Comparison of ENCODE assay signal across 1 fruit fly cellular context in the genomic region with DNA sequence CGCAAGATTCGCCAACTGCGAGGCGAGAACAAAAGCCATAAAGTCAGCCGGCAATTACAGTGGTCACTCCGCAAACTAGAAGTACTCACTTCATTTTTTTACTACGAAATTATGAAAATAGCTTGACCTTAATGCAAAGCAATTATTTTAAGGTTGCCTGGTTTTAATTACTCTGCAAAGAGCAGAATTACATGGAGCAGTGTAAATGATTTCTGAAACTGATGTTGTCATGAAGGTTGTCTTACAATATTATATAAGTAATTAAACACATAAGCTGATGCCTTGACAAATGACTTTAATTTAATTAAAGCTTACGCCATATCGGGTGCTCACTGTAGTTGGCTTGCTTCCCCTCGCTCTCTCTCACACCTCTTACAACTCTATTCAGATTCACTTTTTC.
TF ChIP-seq lines count a peak whose summit lies in the region.

No protein-coding gene starts in this region.

TF ChIP-seq in whole organism, embryonic, 481 proteins besides CTCF, POLR2A, EP300 and RAD21 (continued from another document and continues in another):
- TF ChIP-seq Abd-B (GFP tag; optimal IDR thresholded peaks at IDR 0.05; lab: Kevin White, UChicago), result peak; percentile 41
- TF ChIP-seq sna (GFP tag; IDR thresholded peaks at IDR 0.05; lab: Robert Waterston, UW; ENCODE audit: partially characterized antibody), result no peak
- TF ChIP-seq Med (GFP tag; lab: Kevin White, UChicago), result peak; percentile 86
- no peak for TF ChIP-seq CG4360 (GFP tag; IDR thresholded peaks at IDR 0.05; lab: Robert Waterston, UW)
- TF ChIP-seq cas (GFP tag; IDR thresholded peaks at IDR 0.05; lab: Robert Waterston, UW), result no peak
- no peak for TF ChIP-seq CG31365 (tag; optimal IDR thresholded peaks at IDR 0.05; lab: Kevin White, UChicago)
- no peak for TF ChIP-seq HLHmδ (GFP tag; optimal IDR thresholded peaks at IDR 0.05; lab: Kevin White, UChicago)
- TF ChIP-seq CG14441 (GFP tag; IDR thresholded peaks at IDR 0.05; lab: Robert Waterston, UW), result 0 out of 2 replicates have a peak, but pooled peaks have one; percentile 18
- no peak for TF ChIP-seq Tbp (GFP tag; optimal IDR thresholded peaks at IDR 0.05; lab: Kevin White, UChicago)
- TF ChIP-seq CG34422 (GFP tag; IDR thresholded peaks at IDR 0.05; lab: Robert Waterston, UW), result no peak
- TF ChIP-seq CG2712 (tag; optimal IDR thresholded peaks at IDR 0.05; lab: Kevin White, UChicago), result peak; percentile 42
- no peak for TF ChIP-seq disco-r (GFP tag; optimal IDR thresholded peaks at IDR 0.05; lab: Kevin White, UChicago)
- peak; percentile 26 for TF ChIP-seq fd96Cb (tag; optimal IDR thresholded peaks at IDR 0.05; lab: Kevin White, UChicago)
- no peak for TF ChIP-seq CG7271 (tag; optimal IDR thresholded peaks at IDR 0.05; lab: Kevin White, UChicago)
- TF ChIP-seq maf-S (GFP tag; optimal IDR thresholded peaks at IDR 0.05; lab: Kevin White, UChicago), result peak; percentile 21
- TF ChIP-seq vfl (GFP tag; optimal IDR thresholded peaks at IDR 0.05; lab: Kevin White, UChicago), result peak; percentile 24
- TF ChIP-seq CG11456 (GFP tag; IDR thresholded peaks at IDR 0.05; lab: Robert Waterston, UW), result no peak
- TF ChIP-seq CG1603 (tag; optimal IDR thresholded peaks at IDR 0.05; lab: Kevin White, UChicago), result peak; percentile 18
- no peak for TF ChIP-seq CG8765 (GFP tag; IDR thresholded peaks at IDR 0.05; lab: Robert Waterston, UW)
- no peak for TF ChIP-seq CG2202 (tag; optimal IDR thresholded peaks at IDR 0.05; lab: Kevin White, UChicago)
- TF ChIP-seq D19A (tag; optimal IDR thresholded peaks at IDR 0.05; lab: Kevin White, UChicago), result peak; percentile 17
- peak; percentile 11 for TF ChIP-seq CG18011 (GFP tag; optimal IDR thresholded peaks at IDR 0.05; lab: Kevin White, UChicago)
- no peak for TF ChIP-seq sqz (GFP tag; optimal IDR thresholded peaks at IDR 0.05; lab: Kevin White, UChicago)
- 0 out of 3 replicates have a peak, but pooled peaks have one; percentile 21 for TF ChIP-seq croc (GFP tag; conservative IDR thresholded peaks at IDR 0.05; lab: Robert Waterston, UW)
- TF ChIP-seq CG9932 (GFP tag; IDR thresholded peaks at IDR 0.05; lab: Robert Waterston, UW), result peak; percentile 64
- peak; percentile 68 for TF ChIP-seq row (GFP tag; IDR thresholded peaks at IDR 0.05; lab: Robert Waterston, UW)
- peak; percentile 22; the same call in 2 of the 3 replicates for TF ChIP-seq tgo (GFP tag; IDR thresholded peaks at IDR 0.05; lab: Robert Waterston, UW)
- TF ChIP-seq sd (tag; optimal IDR thresholded peaks at IDR 0.05; lab: Kevin White, UChicago), result no peak
- TF ChIP-seq slou (GFP tag; optimal IDR thresholded peaks at IDR 0.05; lab: Kevin White, UChicago), result peak; percentile 18
- TF ChIP-seq CG9609 (GFP tag; optimal IDR thresholded peaks at IDR 0.05; lab: Kevin White, UChicago), result peak; percentile 23
- no peak for TF ChIP-seq en (GFP tag; optimal IDR thresholded peaks at IDR 0.05; lab: Kevin White, UChicago)
- TF ChIP-seq chm (GFP tag; IDR thresholded peaks at IDR 0.05; lab: Robert Waterston, UW), result no peak
- TF ChIP-seq CG13296 (GFP tag; optimal IDR thresholded peaks at IDR 0.05; lab: Kevin White, UChicago), result peak; percentile 66
- no peak for TF ChIP-seq CG34224 (GFP tag; IDR thresholded peaks at IDR 0.05; lab: Robert Waterston, UW; ENCODE audit: partially characterized antibody)
- no peak for TF ChIP-seq CG13894 (tag; optimal IDR thresholded peaks at IDR 0.05; lab: Kevin White, UChicago)
- TF ChIP-seq aop (GFP tag; IDR thresholded peaks at IDR 0.05; lab: Robert Waterston, UW), result no peak
- peak; percentile 35 for TF ChIP-seq gsb (GFP tag; IDR thresholded peaks at IDR 0.05; lab: Robert Waterston, UW)
- TF ChIP-seq Sin3A (optimal IDR thresholded peaks at IDR 0.05; lab: Kevin White, UChicago), result no peak
- TF ChIP-seq CG15601 (tag; optimal IDR thresholded peaks at IDR 0.05; lab: Kevin White, UChicago), result no peak
- peak; percentile 17 for TF ChIP-seq CG4424 (GFP tag; optimal IDR thresholded peaks at IDR 0.05; lab: Kevin White, UChicago)
- TF ChIP-seq CG17361 (GFP tag; IDR thresholded peaks at IDR 0.05; lab: Robert Waterston, UW), result peak; percentile 53; the same call in 1 of the 3 replicates
- TF ChIP-seq CG7963 (GFP tag; IDR thresholded peaks at IDR 0.05; lab: Robert Waterston, UW; ENCODE audit: partially characterized antibody), result no peak
- peak; percentile 68 for TF ChIP-seq bcd (GFP tag; optimal IDR thresholded peaks at IDR 0.05; lab: Kevin White, UChicago)
- TF ChIP-seq CG2889 (GFP tag; IDR thresholded peaks at IDR 0.05; lab: Robert Waterston, UW), result no peak
- TF ChIP-seq CG6689 (GFP tag; IDR thresholded peaks at IDR 0.05; lab: Robert Waterston, UW), result peak; percentile 41
- no peak for TF ChIP-seq CG6683 (GFP tag; optimal IDR thresholded peaks at IDR 0.05; lab: Kevin White, UChicago)
- TF ChIP-seq ttk (GFP tag; IDR thresholded peaks at IDR 0.05; lab: Robert Waterston, UW), result no peak
- TF ChIP-seq CG2199 (GFP tag; IDR thresholded peaks at IDR 0.05; lab: Robert Waterston, UW), result no peak
- no peak for TF ChIP-seq fru (optimal IDR thresholded peaks at IDR 0.05; lab: Kevin White, UChicago)
- peak; percentile 26 for TF ChIP-seq crc (GFP tag; optimal IDR thresholded peaks at IDR 0.05; lab: Kevin White, UChicago)
- peak; percentile 19 for TF ChIP-seq Atf-2 (GFP tag; optimal IDR thresholded peaks at IDR 0.05; lab: Kevin White, UChicago)
- TF ChIP-seq tio (GFP tag; optimal IDR thresholded peaks at IDR 0.05; lab: Kevin White, UChicago), result peak; percentile 56
- peak; percentile 14; the same call in 1 of the 2 replicates for TF ChIP-seq CG7372 (GFP tag; IDR thresholded peaks at IDR 0.05; lab: Robert Waterston, UW)
- no peak for TF ChIP-seq CG8478 (optimal IDR thresholded peaks at IDR 0.05; lab: Kevin White, UChicago)
- TF ChIP-seq ind (GFP tag; optimal IDR thresholded peaks at IDR 0.05; lab: Kevin White, UChicago), result peak; percentile 40
- TF ChIP-seq Hr39 (optimal IDR thresholded peaks at IDR 0.05; lab: Kevin White, UChicago), result no peak
- peak; percentile 2 for TF ChIP-seq gcm2 (GFP tag; optimal IDR thresholded peaks at IDR 0.05; lab: Kevin White, UChicago)
- no peak for TF ChIP-seq amos (GFP tag; IDR thresholded peaks at IDR 0.05; lab: Robert Waterston, UW; ENCODE audit: partially characterized antibody)
- no peak for TF ChIP-seq Scr (GFP tag; IDR thresholded peaks at IDR 0.05; lab: Robert Waterston, UW; ENCODE audit: partially characterized antibody)
- TF ChIP-seq CG12071 (GFP tag; optimal IDR thresholded peaks at IDR 0.05; lab: Kevin White, UChicago), result peak; percentile 6
- TF ChIP-seq grau (tag; optimal IDR thresholded peaks at IDR 0.05; lab: Kevin White, UChicago), result peak; percentile 89
- TF ChIP-seq Usf (GFP tag; optimal IDR thresholded peaks at IDR 0.05; lab: Kevin White, UChicago), result peak; percentile 43
- no peak for TF ChIP-seq oc (tag; optimal IDR thresholded peaks at IDR 0.05; lab: Kevin White, UChicago)
- TF ChIP-seq Dek (tag; optimal IDR thresholded peaks at IDR 0.05; lab: Kevin White, UChicago), result peak; percentile 12
- TF ChIP-seq CG18599 (GFP tag; optimal IDR thresholded peaks at IDR 0.05; lab: Kevin White, UChicago), result peak; percentile 76
- peak; percentile 31 for TF ChIP-seq Xbp1 (GFP tag; optimal IDR thresholded peaks at IDR 0.05; lab: Kevin White, UChicago)
- TF ChIP-seq CG30403 (GFP tag; optimal IDR thresholded peaks at IDR 0.05; lab: Kevin White, UChicago), result peak; percentile 58
- TF ChIP-seq CG4328 (GFP tag; optimal IDR thresholded peaks at IDR 0.05; lab: Kevin White, UChicago), result no peak
- peak; percentile 50 for TF ChIP-seq CG10209 (GFP tag; optimal IDR thresholded peaks at IDR 0.05; lab: Kevin White, UChicago)
- peak; percentile 50 for TF ChIP-seq BtbVII (GFP tag; optimal IDR thresholded peaks at IDR 0.05; lab: Kevin White, UChicago)
- no peak for TF ChIP-seq tup (GFP tag; optimal IDR thresholded peaks at IDR 0.05; lab: Kevin White, UChicago)
- peak; percentile 49 for TF ChIP-seq CG13775 (GFP tag; optimal IDR thresholded peaks at IDR 0.05; lab: Kevin White, UChicago)
- peak; percentile 67 for TF ChIP-seq Meics (GFP tag; optimal IDR thresholded peaks at IDR 0.05; lab: Kevin White, UChicago)
- peak; percentile 30 for TF ChIP-seq CG4820 (GFP tag; optimal IDR thresholded peaks at IDR 0.05; lab: Kevin White, UChicago)
- no peak for TF ChIP-seq H15 (GFP tag; IDR thresholded peaks at IDR 0.05; lab: Robert Waterston, UW)
- TF ChIP-seq zfh2 (GFP tag; optimal IDR thresholded peaks at IDR 0.05; lab: Kevin White, UChicago), result peak; percentile 74
- peak; percentile 48 for TF ChIP-seq HHEX (GFP tag; optimal IDR thresholded peaks at IDR 0.05; lab: Kevin White, UChicago)
- TF ChIP-seq ab (GFP tag; optimal IDR thresholded peaks at IDR 0.05; lab: Kevin White, UChicago), result no peak
- no peak for TF ChIP-seq zen (tag; optimal IDR thresholded peaks at IDR 0.05; lab: Kevin White, UChicago)
- no peak for TF ChIP-seq lola (GFP tag; optimal IDR thresholded peaks at IDR 0.05; lab: Kevin White, UChicago)
- peak; percentile 4 for TF ChIP-seq caup (GFP tag; optimal IDR thresholded peaks at IDR 0.05; lab: Kevin White, UChicago; ENCODE audit: severe bottlenecking)
- peak; percentile 69 for TF ChIP-seq Fer1 (GFP tag; optimal IDR thresholded peaks at IDR 0.05; lab: Kevin White, UChicago)
- TF ChIP-seq CG12659 (GFP tag; optimal IDR thresholded peaks at IDR 0.05; lab: Kevin White, UChicago), result peak; percentile 56
- peak; percentile 65 for TF ChIP-seq CG11504 (tag; optimal IDR thresholded peaks at IDR 0.05; lab: Kevin White, UChicago)
- TF ChIP-seq PHDP (tag; optimal IDR thresholded peaks at IDR 0.05; lab: Kevin White, UChicago), result peak; percentile 52
- TF ChIP-seq CG15696 (tag; optimal IDR thresholded peaks at IDR 0.05; lab: Kevin White, UChicago), result no peak
- no peak for TF ChIP-seq btn (GFP tag; optimal IDR thresholded peaks at IDR 0.05; lab: Kevin White, UChicago)
- no peak for TF ChIP-seq CG12236 (GFP tag; optimal IDR thresholded peaks at IDR 0.05; lab: Kevin White, UChicago)
- TF ChIP-seq Myb (GFP tag; optimal IDR thresholded peaks at IDR 0.05; lab: Kevin White, UChicago), result peak; percentile 34
- no peak for TF ChIP-seq fd64A (GFP tag; optimal IDR thresholded peaks at IDR 0.05; lab: Kevin White, UChicago)
- TF ChIP-seq unpg (GFP tag; optimal IDR thresholded peaks at IDR 0.05; lab: Kevin White, UChicago), result peak; percentile 45
- no peak for TF ChIP-seq Neu2 (GFP tag; optimal IDR thresholded peaks at IDR 0.05; lab: Kevin White, UChicago; ENCODE audit: borderline replicate concordance)
- TF ChIP-seq sens-2 (GFP tag; IDR thresholded peaks at IDR 0.05; lab: Robert Waterston, UW), result no peak
- TF ChIP-seq CG12942 (GFP tag; optimal IDR thresholded peaks at IDR 0.05; lab: Kevin White, UChicago), result no peak
- no peak for TF ChIP-seq Awh (GFP tag; IDR thresholded peaks at IDR 0.05; lab: Robert Waterston, UW)
- TF ChIP-seq CG9817 (tag; optimal IDR thresholded peaks at IDR 0.05; lab: Kevin White, UChicago), result peak; percentile 57
- TF ChIP-seq Drgx (GFP tag; IDR thresholded peaks at IDR 0.05; lab: Robert Waterston, UW), result peak; percentile 73
- TF ChIP-seq pho (GFP tag; optimal IDR thresholded peaks at IDR 0.05; lab: Kevin White, UChicago), result peak; percentile 76
- TF ChIP-seq pb (GFP tag; optimal IDR thresholded peaks at IDR 0.05; lab: Kevin White, UChicago), result no peak
- no peak for TF ChIP-seq Ets97D (GFP tag; optimal IDR thresholded peaks at IDR 0.05; lab: Kevin White, UChicago)
- peak; percentile 58 for TF ChIP-seq Dip3 (GFP tag; optimal IDR thresholded peaks at IDR 0.05; lab: Kevin White, UChicago)
- no peak for TF ChIP-seq eve (GFP tag; optimal IDR thresholded peaks at IDR 0.05; lab: Kevin White, UChicago)
- peak; percentile 28 for TF ChIP-seq phol (tag; optimal IDR thresholded peaks at IDR 0.05; lab: Kevin White, UChicago)
- TF ChIP-seq CG32767 (GFP tag; IDR thresholded peaks at IDR 0.05; lab: Robert Waterston, UW), result no peak
- TF ChIP-seq CG3407 (GFP tag; optimal IDR thresholded peaks at IDR 0.05; lab: Kevin White, UChicago), result no peak
- peak; percentile 12 for TF ChIP-seq NK7.1 (GFP tag; optimal IDR thresholded peaks at IDR 0.05; lab: Kevin White, UChicago)
- TF ChIP-seq CG12299 (tag; optimal IDR thresholded peaks at IDR 0.05; lab: Kevin White, UChicago), result no peak
- TF ChIP-seq HmgD (GFP tag; optimal IDR thresholded peaks at IDR 0.05; lab: Kevin White, UChicago), result no peak
- TF ChIP-seq Hmr (GFP tag; optimal IDR thresholded peaks at IDR 0.05; lab: Kevin White, UChicago), result peak; percentile 67
- no peak for TF ChIP-seq Ravus (GFP tag; IDR thresholded peaks at IDR 0.05; lab: Robert Waterston, UW)
- TF ChIP-seq Pdp1 (GFP tag; optimal IDR thresholded peaks at IDR 0.05; lab: Kevin White, UChicago), result peak; percentile 22 to 83
- peak; percentile 16 for TF ChIP-seq CG11723 (GFP tag; optimal IDR thresholded peaks at IDR 0.05; lab: Kevin White, UChicago)
- TF ChIP-seq danr (GFP tag; IDR thresholded peaks at IDR 0.05; lab: Robert Waterston, UW), result no peak
- peak; percentile 24 for TF ChIP-seq Hsf (GFP tag; optimal IDR thresholded peaks at IDR 0.05; lab: Kevin White, UChicago)
- TF ChIP-seq gro (GFP tag; optimal IDR thresholded peaks at IDR 0.05; lab: Kevin White, UChicago), result peak; percentile 64
- peak; percentile 23 for TF ChIP-seq CG8924 (tag; optimal IDR thresholded peaks at IDR 0.05; lab: Kevin White, UChicago)
- peak; percentile 4; the same call in 1 of the 4 replicates for TF ChIP-seq Gug (GFP tag; IDR thresholded peaks at IDR 0.05; lab: Robert Waterston, UW)
- no peak for TF ChIP-seq dm (GFP tag; optimal IDR thresholded peaks at IDR 0.05; lab: Kevin White, UChicago)
- TF ChIP-seq bowl (GFP tag; IDR thresholded peaks at IDR 0.05; lab: Robert Waterston, UW), result no peak
- TF ChIP-seq CG15269 (tag; optimal IDR thresholded peaks at IDR 0.05; lab: Kevin White, UChicago), result peak; percentile 44
- TF ChIP-seq Asciz (GFP tag; optimal IDR thresholded peaks at IDR 0.05; lab: Kevin White, UChicago), result peak; percentile 2
- TF ChIP-seq CG7556 (GFP tag; optimal IDR thresholded peaks at IDR 0.05; lab: Kevin White, UChicago), result peak; percentile 42
- TF ChIP-seq hkb (optimal IDR thresholded peaks at IDR 0.05; lab: Kevin White, UChicago), result no peak
- TF ChIP-seq hkb (GFP tag; IDR thresholded peaks at IDR 0.05; lab: Robert Waterston, UW), result peak; percentile 31; the same call in 1 of the 2 replicates
- TF ChIP-seq lov (optimal IDR thresholded peaks at IDR 0.05; lab: Kevin White, UChicago), result no peak
- no peak for TF ChIP-seq lov (GFP tag; IDR thresholded peaks at IDR 0.05; lab: Robert Waterston, UW)
- no peak for TF ChIP-seq Hey (tag; optimal IDR thresholded peaks at IDR 0.05; lab: Kevin White, UChicago)
- no peak for TF ChIP-seq CG11093 (GFP tag; IDR thresholded peaks at IDR 0.05; lab: Robert Waterston, UW)
- TF ChIP-seq CG2116 (GFP tag; optimal IDR thresholded peaks at IDR 0.05; lab: Kevin White, UChicago), result no peak
- TF ChIP-seq pnt (GFP tag; optimal IDR thresholded peaks at IDR 0.05; lab: Kevin White, UChicago), result no peak
